Worm (Caenorhabditis elegans): ENCODE results near the gene T19D2.13.

ce11 chrX:3990941-3991340 is 48.8 kb upstream of the T19D2.13 start:
- TF ChIP-seq ceh-6 (GFP tag; optimal IDR thresholded peaks at IDR 0.05) (no peak), ama-1 (optimal IDR thresholded peaks at IDR 0.05) (no peak), madf-2 (tag; optimal IDR thresholded peaks at IDR 0.05) (no peak), pag-3 (tag; optimal IDR thresholded peaks at IDR 0.05; ENCODE audit: borderline replicate concordance) (no peak), fkh-10 (GFP tag; optimal IDR thresholded peaks at IDR 0.05) (no peak)
